Fruit fly (Drosophila melanogaster) whole organism, pupa: ENCODE measurements around the gene DopEcR.

Experiments
- CG4496 ChIP-seq: fragments of 200-800 bp; sonication (Bioruptor generic); IDR thresholded peaks from 3 replicates; pipeline ENCODE4 v1.3.6; 2022; ENCODE audit warnings: missing biosample characterization, missing genetic modification characterization
- CG8301 ChIP-seq: fragments of 200-800 bp; sonication (Bioruptor generic); optimal IDR thresholded peaks from 2 replicates; lab custom pipeline; 2018; ENCODE audit warnings: missing biosample characterization, mild to moderate bottlenecking, missing genetic modification characterization
- Pif1A ChIP-seq: fragments of 200-800 bp; sonication (Bioruptor generic); optimal IDR thresholded peaks from 3 replicates; lab custom pipeline; 2016; ENCODE audit warnings: missing biosample characterization, missing genetic modification characterization

- TF ChIP-seq CG4496 (GFP tag; lab: Robert Waterston, UW): peak; percentile 67
- TF ChIP-seq CG8301: no peak
- TF ChIP-seq Pif1A (GFP tag; lab: Kevin White, UChicago): no peak
Observed at dm6 chr3L:4384326-4384662, 4.1 kb upstream of the DopEcR start, which contains the start of gene slow.
